Fruit fly (Drosophila melanogaster): ENCODE results near the gene Pi4KIIIalpha.

Gene Pi4KIIIalpha

DNA sequence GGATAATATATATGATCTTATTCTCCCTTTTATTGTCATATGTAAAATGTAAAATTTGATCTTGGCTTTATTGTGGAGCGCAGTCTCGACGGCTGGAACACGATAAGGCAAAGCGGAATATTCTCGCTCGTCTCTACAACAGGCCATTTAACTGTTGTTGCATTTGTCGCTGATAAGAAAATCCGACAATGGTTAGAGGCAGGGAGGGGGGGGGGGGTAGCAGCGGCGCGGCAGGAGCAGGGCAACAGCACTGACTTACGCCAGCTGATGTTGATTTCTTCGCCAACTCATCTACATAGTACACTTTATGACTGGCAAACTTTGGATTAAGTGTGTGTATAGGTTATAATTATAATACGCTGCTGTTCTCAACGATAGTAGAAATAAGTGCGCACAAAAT is 37.2 kb downstream of the Pi4KIIIalpha start:
- TF ChIP-seq Bdp1 (GFP tag; optimal IDR thresholded peaks at IDR 0.05) (no peak), CG8290 (GFP tag; optimal IDR thresholded peaks at IDR 0.05) (no peak), CG8290 (tag; optimal IDR thresholded peaks at IDR 0.05) (peak in 1 of 2 experiments; percentile 6), Sry-δ (GFP tag; optimal IDR thresholded peaks at IDR 0.05) (no peak), Vsx1 (GFP tag; optimal IDR thresholded peaks at IDR 0.05) (no peak), sens (GFP tag) (peak; percentile 49), crol (GFP tag; IDR thresholded peaks at IDR 0.05) (peak; percentile 81), sens-2 (GFP tag; IDR thresholded peaks at IDR 0.05) (no peak), Drgx (GFP tag; IDR thresholded peaks at IDR 0.05) (no peak), ci (GFP tag; IDR thresholded peaks at IDR 0.05) (0 out of 3 replicates have a peak, but pooled peaks have one; percentile 43)

DNA sequence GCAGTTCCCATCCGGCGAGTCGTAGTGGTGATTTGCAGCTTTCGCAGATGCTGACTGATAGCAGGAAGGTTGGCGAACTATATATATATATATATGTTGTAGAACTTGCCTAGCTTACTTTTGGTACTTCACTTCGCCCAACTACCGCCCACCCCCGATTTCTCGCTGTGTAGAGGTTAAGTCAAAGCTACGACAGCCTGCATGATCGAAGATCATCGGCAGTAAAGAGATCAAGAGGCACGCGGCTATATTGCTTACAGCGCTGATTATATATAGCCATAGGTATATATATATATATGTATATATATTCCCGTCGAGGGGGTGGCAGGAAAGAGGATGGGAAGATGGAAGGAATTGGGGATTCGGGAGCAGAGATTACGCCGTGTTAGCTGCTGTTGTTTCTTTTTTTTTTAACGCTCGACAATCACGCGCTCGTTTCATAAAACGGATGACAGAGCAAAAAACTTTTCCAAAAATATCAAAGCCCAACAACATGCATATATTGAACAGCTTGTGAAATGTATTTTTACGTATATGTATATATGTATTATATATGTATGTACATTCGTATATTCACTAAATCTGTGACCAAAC is 38.0 kb downstream of the Pi4KIIIalpha start:
- TF ChIP-seq dmrt11E (tag; optimal IDR thresholded peaks at IDR 0.05) (no peak), zfh1 (GFP tag; IDR thresholded peaks at IDR 0.05) (0 out of 3 replicates have a peak, but pooled peaks have one; percentile 12), pan (optimal IDR thresholded peaks at IDR 0.05) (no peak), pan (GFP tag; optimal IDR thresholded peaks at IDR 0.05 in 1 of 2, IDR thresholded peaks at IDR 0.05 in 1 of 2) (peak in 1 of 2 experiments; percentile 7)

DNA sequence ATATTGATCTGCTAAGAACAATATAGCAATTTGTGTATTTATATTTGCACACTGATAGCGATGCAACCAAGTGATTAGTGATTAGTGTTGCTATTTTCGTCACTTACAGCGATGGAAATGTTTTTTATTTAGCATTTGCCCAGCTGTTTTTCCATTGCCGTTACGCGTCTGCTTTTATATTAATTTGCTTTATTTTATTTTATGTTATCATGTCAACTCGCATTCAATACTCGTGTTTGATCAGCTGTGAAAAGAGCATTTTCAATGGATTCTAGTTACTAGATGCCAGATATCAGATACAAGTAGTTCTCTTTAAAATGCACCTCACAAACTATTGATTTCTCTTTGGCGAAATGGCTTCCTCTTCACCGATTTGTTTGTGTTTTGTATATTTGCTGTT is 38.8 kb downstream of the Pi4KIIIalpha start:
- peak in 1 of 2 experiments; percentile 2 for TF ChIP-seq eve (GFP tag; optimal IDR thresholded peaks at IDR 0.05)
- TF ChIP-seq D19A (tag; optimal IDR thresholded peaks at IDR 0.05): no peak
- TF ChIP-seq schlank (tag; optimal IDR thresholded peaks at IDR 0.05): peak; percentile 30
- no peak for TF ChIP-seq wdn (GFP tag; IDR thresholded peaks at IDR 0.05)
- TF ChIP-seq ATbp (GFP tag; optimal IDR thresholded peaks at IDR 0.05): peak; percentile 25
- no peak for TF ChIP-seq Ada2b (GFP tag; IDR thresholded peaks at IDR 0.05)
- peak; percentile 36 for TF ChIP-seq caup (GFP tag; optimal IDR thresholded peaks at IDR 0.05; ENCODE audit: severe bottlenecking)
- TF ChIP-seq Trl (optimal IDR thresholded peaks at IDR 0.05): no peak
- TF ChIP-seq Trl (GFP tag; optimal IDR thresholded peaks at IDR 0.05): no peak
- no peak for TF ChIP-seq Hmx (GFP tag; optimal IDR thresholded peaks at IDR 0.05)
- TF ChIP-seq CG17568 (GFP tag; optimal IDR thresholded peaks at IDR 0.05): peak; percentile 16
- no peak for TF ChIP-seq Deaf1 (tag; optimal IDR thresholded peaks at IDR 0.05)
- no peak for TF ChIP-seq scrt (GFP tag; optimal IDR thresholded peaks at IDR 0.05)
- TF ChIP-seq CG12299 (tag; optimal IDR thresholded peaks at IDR 0.05): peak; percentile 4
- no peak for TF ChIP-seq CG9876 (GFP tag; optimal IDR thresholded peaks at IDR 0.05)
- TF ChIP-seq CG13424 (tag; optimal IDR thresholded peaks at IDR 0.05): no peak
- TF ChIP-seq CG6813 (GFP tag; optimal IDR thresholded peaks at IDR 0.05): peak; percentile 21
- peak; percentile 35 for TF ChIP-seq Fer1 (GFP tag; optimal IDR thresholded peaks at IDR 0.05)
- peak; percentile 76 for TF ChIP-seq sens (GFP tag)
- peak; percentile 30 for TF ChIP-seq CG13296 (GFP tag; optimal IDR thresholded peaks at IDR 0.05)
- no peak for TF ChIP-seq CG6254 (GFP tag; optimal IDR thresholded peaks at IDR 0.05)
- peak; percentile 16 for TF ChIP-seq CG6854 (GFP tag; optimal IDR thresholded peaks at IDR 0.05)
- peak; percentile 35 for TF ChIP-seq Med (GFP tag)
- no peak for TF ChIP-seq CG11696 (GFP tag; IDR thresholded peaks at IDR 0.05)
- TF ChIP-seq CG34376 (GFP tag; optimal IDR thresholded peaks at IDR 0.05): peak; percentile 30
- no peak for TF ChIP-seq Pdp1 (GFP tag; optimal IDR thresholded peaks at IDR 0.05)
- no peak for TF ChIP-seq hkb (optimal IDR thresholded peaks at IDR 0.05)
- peak; percentile 25; the same call in 1 of the 2 replicates for TF ChIP-seq hkb (GFP tag; IDR thresholded peaks at IDR 0.05)
- TF ChIP-seq Meics (GFP tag; optimal IDR thresholded peaks at IDR 0.05): peak; percentile 21
- peak; percentile 0 for TF ChIP-seq CG6765 (GFP tag; optimal IDR thresholded peaks at IDR 0.05)
- TF ChIP-seq BtbVII (GFP tag; optimal IDR thresholded peaks at IDR 0.05): peak; percentile 18
- TF ChIP-seq CG2120 (GFP tag; optimal IDR thresholded peaks at IDR 0.05): peak; percentile 2
- TF ChIP-seq CG18599 (GFP tag; optimal IDR thresholded peaks at IDR 0.05): peak; percentile 34
- TF ChIP-seq CG10147 (GFP tag; optimal IDR thresholded peaks at IDR 0.05): no peak
- peak; percentile 50 for TF ChIP-seq Hmr (GFP tag; optimal IDR thresholded peaks at IDR 0.05)
